Worm (Caenorhabditis elegans) whole organism, young adult: ENCODE data around the gene sri-78.

Experiments used
- B0261.1 ChIP-seq: sonication (generic microtip); optimal IDR thresholded peaks from 2 replicates; lab custom pipeline; 2016; ENCODE audit warnings: mild to moderate bottlenecking, missing genetic modification characterization, moderate library complexity, missing compliant biosample characterization
- F22D6.2 ChIP-seq: sonication (generic microtip); optimal IDR thresholded peaks from 2 replicates; lab custom pipeline; 2016; ENCODE audit warnings: mild to moderate bottlenecking, missing genetic modification characterization, missing compliant biosample characterization
- F39B2.1 ChIP-seq: fragments of 200-800 bp; sonication (Bioruptor generic); IDR thresholded peaks from 2 replicates; pipeline ENCODE4 v1.3.6; 2022; ENCODE audit warnings: missing genetic modification reagents, missing genetic modification characterization, missing compliant biosample characterization
- F57C9.4 ChIP-seq: sonication (generic microtip); optimal IDR thresholded peaks from 2 replicates; lab custom pipeline; 2017; ENCODE audit warnings: mild to moderate bottlenecking, missing genetic modification characterization, missing compliant biosample characterization
- T07F8.4 ChIP-seq: sonication (generic microtip); optimal IDR thresholded peaks from 2 replicates; lab custom pipeline; 2016; ENCODE audit warnings: mild to moderate bottlenecking, missing genetic modification characterization, moderate library complexity, missing compliant biosample characterization
- Y67H2A.10 ChIP-seq: fragments of 200-800 bp; sonication (Bioruptor generic); conservative IDR thresholded peaks from 2 replicates; pipeline ENCODE4 v1.3.6; 2022; ENCODE audit warnings: missing genetic modification reagents, missing genetic modification characterization, missing compliant biosample characterization
- Y95B8A.8 ChIP-seq: fragments of 200-800 bp; sonication (Bioruptor generic); IDR thresholded peaks from 2 replicates; pipeline ENCODE4 v1.3.6; 2022; ENCODE audit warnings: missing genetic modification reagents, missing genetic modification characterization, missing compliant biosample characterization
- ZK185.1 ChIP-seq: sonication (generic microtip); optimal IDR thresholded peaks from 2 replicates; lab custom pipeline; 2016; ENCODE audit warnings: mild to moderate bottlenecking, missing genetic modification characterization, missing compliant biosample characterization; ENCODE audit not compliant: poor library complexity, severe bottlenecking
- aptf-3 ChIP-seq: fragments of 200-800 bp; sonication (Bioruptor generic); IDR thresholded peaks from 2 replicates; pipeline ENCODE4 v1.3.6; 2022; ENCODE audit warnings: missing genetic modification characterization, missing compliant biosample characterization
- athp-1 ChIP-seq: sonication (generic microtip); optimal IDR thresholded peaks from 2 replicates; lab custom pipeline; 2017; ENCODE audit warnings: mild to moderate bottlenecking, missing genetic modification characterization, missing compliant biosample characterization
- attf-5 ChIP-seq: fragments of 200-800 bp; sonication (Bioruptor generic); optimal IDR thresholded peaks from 2 replicates; lab custom pipeline; 2018; ENCODE audit warnings: mild to moderate bottlenecking, missing genetic modification characterization, missing compliant biosample characterization
- ceh-58 ChIP-seq: fragments of 200-800 bp; sonication (Bioruptor generic); IDR thresholded peaks from 2 replicates; pipeline ENCODE4 v1.3.6; 2022; ENCODE audit warnings: missing genetic modification characterization, missing compliant biosample characterization
- chd-7 ChIP-seq: sonication (generic microtip); optimal IDR thresholded peaks from 2 replicates; lab custom pipeline; 2016; ENCODE audit warnings: mild to moderate bottlenecking, missing genetic modification characterization, moderate library complexity, missing compliant biosample characterization
- die-1 ChIP-seq: sonication (generic microtip); optimal IDR thresholded peaks from 2 replicates; lab custom pipeline; 2016; ENCODE audit warnings: missing genotype, mild to moderate bottlenecking, missing genetic modification characterization, missing compliant biosample characterization
- dox-1 ChIP-seq: fragments of 200-800 bp; sonication (Bioruptor generic); IDR thresholded peaks from 2 replicates; pipeline ENCODE4 v1.3.6; 2022; ENCODE audit warnings: missing genetic modification reagents, missing genetic modification characterization, missing compliant biosample characterization
- egrh-3 ChIP-seq: fragments of 200-800 bp; sonication (Bioruptor generic); IDR thresholded peaks from 2 replicates; pipeline ENCODE4 v1.3.6; 2022; ENCODE audit warnings: missing genetic modification reagents, missing genetic modification characterization, missing compliant biosample characterization
- ekl-4 ChIP-seq: fragments of 200-800 bp; sonication (Bioruptor generic); IDR thresholded peaks from 2 replicates; pipeline ENCODE4 v1.3.6; 2022; ENCODE audit warnings: missing genetic modification reagents, missing genetic modification characterization, missing compliant biosample characterization
- gei-17 ChIP-seq: fragments of 200-800 bp; sonication (Bioruptor generic); optimal IDR thresholded peaks from 2 replicates; lab custom pipeline; 2018; ENCODE audit warnings: mild to moderate bottlenecking, missing genetic modification characterization, missing compliant biosample characterization
- hlh-26 ChIP-seq: fragments of 200-800 bp; sonication (Bioruptor generic); conservative IDR thresholded peaks from 2 replicates; pipeline ENCODE4 v1.3.6; 2022; ENCODE audit warnings: missing genetic modification reagents, missing genetic modification characterization, missing compliant biosample characterization
- hmg-1.2 ChIP-seq: fragments of 200-800 bp; sonication (Bioruptor generic); IDR thresholded peaks from 2 replicates; pipeline ENCODE4 v1.3.6; 2022; ENCODE audit warnings: missing genetic modification reagents, missing genetic modification characterization, missing compliant biosample characterization
- hsf-1 ChIP-seq: fragments of 200-800 bp; sonication (Bioruptor generic); IDR thresholded peaks from 2 replicates; pipeline ENCODE4 v1.3.6; 2022; ENCODE audit warnings: missing genetic modification reagents, missing genetic modification characterization, missing compliant biosample characterization
- lin-35 ChIP-seq, 3 experiments: fragments of 150-350 bp in 2 of 3; sonication (generic microtip) in 1 of 3; optimal IDR thresholded peaks; 2 replicates each; lab custom pipeline; 2014 to 2018; ENCODE audit warnings: missing biosample characterization in 3 of 3, missing genetic modification characterization in 3 of 3, missing genetic modification reagents in 3 of 3
- lir-1 ChIP-seq: fragments of 200-800 bp; sonication (Bioruptor generic); conservative IDR thresholded peaks from 2 replicates; pipeline ENCODE4 v1.3.6; 2022; ENCODE audit warnings: missing genetic modification reagents, missing genetic modification characterization, missing compliant biosample characterization
- madf-10 ChIP-seq: sonication (generic microtip); optimal IDR thresholded peaks from 2 replicates; lab custom pipeline; 2016; ENCODE audit warnings: mild to moderate bottlenecking, missing genetic modification characterization, missing compliant biosample characterization
- madf-8 ChIP-seq: fragments of 200-800 bp; sonication (Bioruptor generic); conservative IDR thresholded peaks from 2 replicates; pipeline ENCODE4 v1.3.6; 2022; ENCODE audit warnings: missing genetic modification reagents, missing genetic modification characterization, missing compliant biosample characterization
- mel-28 ChIP-seq: sonication (generic microtip); optimal IDR thresholded peaks from 2 replicates; lab custom pipeline; 2016; ENCODE audit warnings: borderline replicate concordance, mild to moderate bottlenecking, missing genetic modification characterization, missing compliant biosample characterization
- nfyb-1 ChIP-seq: fragments of 200-800 bp; sonication (Bioruptor generic); IDR thresholded peaks from 2 replicates; pipeline ENCODE4 v1.3.6; 2022; ENCODE audit warnings: missing genetic modification reagents, missing genetic modification characterization, missing compliant biosample characterization
- nhr-120 ChIP-seq: fragments of 200-800 bp; sonication (Bioruptor generic); IDR thresholded peaks from 2 replicates; pipeline ENCODE4 v1.3.6; 2022; ENCODE audit warnings: missing genetic modification characterization, missing compliant biosample characterization
- rcor-1 ChIP-seq: fragments of 200-800 bp; sonication (Bioruptor generic); IDR thresholded peaks from 2 replicates; pipeline ENCODE4 v1.3.6; 2022; ENCODE audit warnings: missing genetic modification reagents, missing genetic modification characterization, missing compliant biosample characterization
- snpc-1.1 ChIP-seq: sonication (generic microtip); optimal IDR thresholded peaks from 2 replicates; lab custom pipeline; 2017; ENCODE audit warnings: missing genetic modification characterization, mild to moderate bottlenecking, missing compliant biosample characterization, antibody characterized with exemption, moderate library complexity, missing genotype, missing genetic modification reagents; ENCODE audit not compliant: insufficient read depth
- snpc-4 ChIP-seq, 5 experiments: fragments of 150-350 bp in 1 of 5; sonication (generic microtip) in 4 of 5; optimal IDR thresholded peaks; 2 replicates each; lab custom pipeline; 2014 to 2018; ENCODE audit warnings: missing genetic modification characterization in 5 of 5, missing biosample characterization in 3 of 5, antibody characterized with exemption in 2 of 5, mild to moderate bottlenecking in 2 of 5, missing compliant biosample characterization in 2 of 5, missing genotype in 2 of 5, moderate library complexity in 2 of 5, missing genetic modification reagents in 1 of 5
- somi-1 ChIP-seq: fragments of 200-800 bp; sonication (Bioruptor generic); optimal IDR thresholded peaks from 2 replicates; lab custom pipeline; 2018; ENCODE audit warnings: mild to moderate bottlenecking, missing genetic modification characterization, missing compliant biosample characterization
- tbp1 ChIP-seq: fragments of 200-800 bp; sonication (Bioruptor generic); optimal IDR thresholded peaks from 2 replicates; lab custom pipeline; 2018; ENCODE audit warnings: mild to moderate bottlenecking, missing genetic modification characterization, missing compliant biosample characterization
- unc-130 ChIP-seq: sonication (generic microtip); optimal IDR thresholded peaks from 2 replicates; lab custom pipeline; 2016; ENCODE audit warnings: missing genetic modification reagents, missing genetic modification characterization, missing compliant biosample characterization
- ztf-18 ChIP-seq: sonication (generic microtip); optimal IDR thresholded peaks from 2 replicates; lab custom pipeline; 2016; ENCODE audit warnings: missing genotype, mild to moderate bottlenecking, missing genetic modification characterization, missing compliant biosample characterization
- ztf-22 ChIP-seq: fragments of 200-800 bp; sonication (Bioruptor generic); optimal IDR thresholded peaks from 2 replicates; lab custom pipeline; 2018; ENCODE audit warnings: mild to moderate bottlenecking, missing genetic modification characterization, moderate library complexity, missing compliant biosample characterization

Gene sri-78

ce11 chrII:3203415-3203814, 18.5 kb downstream of the sri-78 start, which contains the start of gene sri-50:
Gene sri-50 (plus strand): TSS chrII:3203715.
- TF ChIP-seq ztf-22: no peak
- TF ChIP-seq ztf-18 (tag; lab: Kevin White, UChicago): no peak
- TF ChIP-seq snpc-1.1 (tag; lab: Kevin White, UChicago): no peak
- no peak for TF ChIP-seq somi-1 (GFP tag; lab: Kevin White, UChicago)
- no peak for TF ChIP-seq hmg-1.2 (GFP tag; lab: Robert Waterston, UW)
- TF ChIP-seq madf-10 (tag; lab: Kevin White, UChicago): no peak
- no peak for TF ChIP-seq ZK185.1 (tag; lab: Kevin White, UChicago)
- TF ChIP-seq Y67H2A.10 (GFP tag; lab: Robert Waterston, UW): no peak

ce11 chrII:3206423-3206989, 21.5 kb downstream of the sri-78 start, which contains the start of the genes ZC239.20 and ZC239.21:
Gene ZC239.20 (minus strand): TSS chrII:3206523.
Gene ZC239.21 (plus strand): TSS chrII:3206939.
- TF ChIP-seq tbp1 (GFP tag; lab: Kevin White, UChicago): no peak
- no peak for TF ChIP-seq T07F8.4 (tag; lab: Kevin White, UChicago)
- no peak for TF ChIP-seq athp-1 (tag; lab: Kevin White, UChicago)
- TF ChIP-seq lir-1: no peak
- TF ChIP-seq ekl-4 (GFP tag; lab: Robert Waterston, UW): no peak
- no peak for TF ChIP-seq attf-5 (GFP tag; lab: Kevin White, UChicago)
- TF ChIP-seq gei-17 (GFP tag; lab: Kevin White, UChicago): no peak

DNA sequence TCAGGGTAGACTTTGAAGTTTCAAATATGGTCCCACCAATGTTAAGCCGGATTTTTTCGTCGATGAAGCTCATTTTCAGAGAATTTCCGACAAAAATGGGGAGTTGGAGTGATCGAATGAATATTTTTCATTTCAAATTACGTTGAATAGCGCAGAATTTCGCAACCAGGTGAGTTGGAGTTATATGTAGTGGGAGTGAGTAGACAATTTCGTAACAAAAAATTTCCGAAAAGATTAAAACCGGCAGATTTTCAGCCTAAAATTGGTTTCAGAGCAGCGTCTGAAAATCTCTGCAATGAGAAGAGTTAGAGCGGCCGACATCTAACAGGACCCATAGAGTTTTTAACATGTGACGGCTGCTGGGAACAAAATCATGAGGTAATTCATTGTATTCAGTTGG, 23.7 kb downstream of the sri-78 start, which contains the start of gene sdz-35:
Gene sdz-35, minus strand, starts transcription at position 101 of the 400 bp plus-strand sequence.
- TF ChIP-seq Y95B8A.8 (GFP tag; lab: Robert Waterston, UW): no peak
- no peak for TF ChIP-seq mel-28
- TF ChIP-seq nfyb-1: no peak
- no peak for TF ChIP-seq madf-8 (GFP tag; lab: Robert Waterston, UW)
- no peak for TF ChIP-seq ceh-58 (GFP tag; lab: Robert Waterston, UW)
- TF ChIP-seq rcor-1 (GFP tag; lab: Robert Waterston, UW): no peak
- TF ChIP-seq unc-130 (GFP tag; lab: Kevin White, UChicago): no peak
- no peak for TF ChIP-seq hlh-26
- TF ChIP-seq die-1 (tag; lab: Kevin White, UChicago): no peak
- no peak for TF ChIP-seq aptf-3 (GFP tag; lab: Robert Waterston, UW)
- TF ChIP-seq chd-7 (tag; lab: Kevin White, UChicago): no peak
- no peak for TF ChIP-seq F22D6.2 (tag; lab: Kevin White, UChicago)
- TF ChIP-seq lir-1: no peak
- TF ChIP-seq snpc-4 (GFP tag; optimal IDR thresholded peaks at IDR 0.05; lab: Kevin White, UChicago): no peak
- TF ChIP-seq snpc-4 (tag; optimal IDR thresholded peaks at IDR 0.05; lab: Kevin White, UChicago): no peak

DNA sequence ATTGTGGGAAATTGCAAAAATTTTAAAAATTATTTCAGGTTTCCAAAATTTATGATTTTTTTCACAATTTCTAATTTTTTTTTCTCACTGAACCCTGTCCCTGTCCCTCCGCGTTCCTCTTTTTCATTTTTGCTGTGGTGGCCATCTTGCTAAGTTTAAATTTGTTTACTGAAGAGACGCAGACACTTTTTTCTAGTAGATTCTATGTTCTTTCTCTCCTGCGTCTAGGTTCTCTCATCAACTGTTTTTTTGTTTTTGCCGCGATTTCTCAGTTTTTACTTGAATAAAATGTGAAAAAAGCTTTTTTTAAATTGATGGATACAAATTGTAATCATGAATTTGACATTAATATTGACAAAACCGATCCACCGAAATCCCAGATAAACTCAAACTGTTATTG, 24.3 kb downstream of the sri-78 start, which contains the start of gene ZC239.6:
Gene ZC239.6, plus strand, starts transcription at position 381 of the 400 bp plus-strand sequence.
- TF ChIP-seq hsf-1 (peak; percentile 53; the same call in 1 of the 2 replicates), hmg-1.2 (GFP tag; lab: Robert Waterston, UW) (peak; percentile 46; the same call in 1 of the 2 replicates), unc-130 (GFP tag; lab: Kevin White, UChicago) (no peak), dox-1 (GFP tag; lab: Robert Waterston, UW) (no peak), B0261.1 (tag; lab: Kevin White, UChicago) (no peak), F57C9.4 (tag; lab: Kevin White, UChicago) (no peak), egrh-3 (GFP tag; lab: Robert Waterston, UW) (no peak), lin-35 (GFP tag; optimal IDR thresholded peaks at IDR 0.05; lab: Kevin White, UChicago) (no peak), nhr-120 (GFP tag; lab: Robert Waterston, UW) (no peak), F39B2.1 (GFP tag; lab: Robert Waterston, UW) (no peak)
